Fruit fly (Drosophila melanogaster) whole organism, wandering third instar larva: ENCODE measurements around the gene CG33080.

Source experiments
- Abd-B ChIP-seq: fragments of >200 bp; optimal IDR thresholded peaks from 2 replicates; lab custom pipeline; 2017; ENCODE audit warnings: missing biosample characterization, missing genetic modification characterization
- CG32264 ChIP-seq: fragments of 200-800 bp; sonication (Bioruptor generic); optimal IDR thresholded peaks from 2 replicates; lab custom pipeline; 2016; ENCODE audit warnings: missing biosample characterization, missing genetic modification characterization
- CG9705 ChIP-seq: fragments of 200-800 bp; sonication (Bioruptor generic); optimal IDR thresholded peaks from 2 replicates; lab custom pipeline; 2018; ENCODE audit warnings: missing biosample characterization, mild to moderate bottlenecking, missing genetic modification characterization
- CrebA ChIP-seq: fragments of 200-800 bp; sonication (Bioruptor generic); optimal IDR thresholded peaks from 2 replicates; lab custom pipeline; 2016; ENCODE audit warnings: missing biosample characterization, mild to moderate bottlenecking, missing genetic modification characterization, borderline replicate concordance
- Dfd ChIP-seq: fragments of >200 bp; optimal IDR thresholded peaks from 2 replicates; lab custom pipeline; 2017; ENCODE audit warnings: missing biosample characterization, missing genetic modification characterization
- GATAd ChIP-seq: sonication (Bioruptor generic); optimal IDR thresholded peaks from 2 replicates; lab custom pipeline; 2016; ENCODE audit warnings: missing biosample characterization, missing genetic modification characterization
- HLH106 ChIP-seq: fragments of 200-800 bp; optimal IDR thresholded peaks from 3 replicates; lab custom pipeline; 2019; ENCODE audit warnings: missing biosample characterization, mild to moderate bottlenecking, missing genetic modification characterization, moderate library complexity
- Hnf4 ChIP-seq: fragments of 200-800 bp; sonication (Bioruptor generic); optimal IDR thresholded peaks from 2 replicates; lab custom pipeline; 2016; ENCODE audit warnings: missing biosample characterization, mild to moderate bottlenecking, missing genetic modification characterization
- Hr78 ChIP-seq: fragments of >200 bp; optimal IDR thresholded peaks from 2 replicates; lab custom pipeline; 2017; ENCODE audit warnings: missing biosample characterization, missing genetic modification characterization
- Hr83 ChIP-seq: fragments of 200-300 bp; sonication (Bioruptor generic); optimal IDR thresholded peaks from 2 replicates; lab custom pipeline; 2016; ENCODE audit warnings: missing biosample characterization, mild to moderate bottlenecking, missing genetic modification characterization, moderate library complexity; ENCODE audit not compliant: poor library complexity, severe bottlenecking
- Jra ChIP-seq: sonication (Bioruptor generic); optimal IDR thresholded peaks from 2 replicates; lab custom pipeline; 2016; ENCODE audit warnings: missing biosample characterization, missing genetic modification characterization
- Mio ChIP-seq: sonication (Bioruptor generic); optimal IDR thresholded peaks from 2 replicates; lab custom pipeline; 2016; ENCODE audit warnings: missing biosample characterization, missing genetic modification characterization
- Myc ChIP-seq: fragments of >200 bp; optimal IDR thresholded peaks from 2 replicates; lab custom pipeline; 2017
- N ChIP-seq: fragments of >200 bp; optimal IDR thresholded peaks from 2 replicates; lab custom pipeline; 2018; ENCODE audit warnings: missing biosample characterization, missing external identifiers, missing genetic modification characterization
- OdsH ChIP-seq: fragments of 200-800 bp; sonication (Bioruptor generic); optimal IDR thresholded peaks from 2 replicates; lab custom pipeline; 2016; ENCODE audit warnings: missing biosample characterization, mild to moderate bottlenecking, missing genetic modification characterization
- Rel ChIP-seq, 2 experiments: fragments of 200-800 bp; sonication (Bioruptor generic) in 1 of 2; optimal IDR thresholded peaks; 2 replicates in 1 of 2; 3 replicates in 1 of 2; lab custom pipeline; 2016 to 2019; ENCODE audit warnings: mild to moderate bottlenecking in 2 of 2, missing biosample characterization in 2 of 2, missing genetic modification characterization in 2 of 2, moderate library complexity in 1 of 2
- Sp1 ChIP-seq: fragments of 200-800 bp; sonication (Bioruptor generic); optimal IDR thresholded peaks from 3 replicates; lab custom pipeline; 2019; ENCODE audit warnings: missing biosample characterization, mild to moderate bottlenecking, missing genetic modification characterization, moderate library complexity
- Vsx2 ChIP-seq: fragments of 200-300, 225-300 bp; sonication (Bioruptor generic); optimal IDR thresholded peaks from 2 replicates; lab custom pipeline; 2018; ENCODE audit warnings: missing biosample characterization, missing genetic modification characterization; ENCODE audit not compliant: partially characterized antibody
- br ChIP-seq: fragments of 200-800 bp; sonication (Bioruptor generic); optimal IDR thresholded peaks from 2 replicates; lab custom pipeline; 2016; ENCODE audit warnings: missing biosample characterization, missing genetic modification characterization
- brk ChIP-seq: fragments of 200-800 bp; sonication (Bioruptor generic); optimal IDR thresholded peaks from 2 replicates; lab custom pipeline; 2016; ENCODE audit warnings: missing biosample characterization, mild to moderate bottlenecking, missing genetic modification characterization
- dl ChIP-seq, 2 experiments: fragments of 175-275, 200-275 bp in 1 of 2; fragments of 200-275 bp in 1 of 2; sonication (Bioruptor generic); optimal IDR thresholded peaks; lab custom pipeline; 2018; ENCODE audit warnings: mild to moderate bottlenecking in 2 of 2, missing biosample characterization in 2 of 2, missing genetic modification characterization in 2 of 2, moderate library complexity in 2 of 2; ENCODE audit not compliant: partially characterized antibody in 2 of 2, insufficient read depth in 1 of 2
- dmrt93B ChIP-seq: fragments of 200-800 bp; sonication (Bioruptor generic); optimal IDR thresholded peaks from 2 replicates; lab custom pipeline; 2018; ENCODE audit warnings: missing biosample characterization, mild to moderate bottlenecking, missing genetic modification characterization
- dsf ChIP-seq: sonication (Bioruptor generic); optimal IDR thresholded peaks from 2 replicates; lab custom pipeline; 2016; ENCODE audit warnings: missing biosample characterization, missing genetic modification characterization, borderline replicate concordance
- ey ChIP-seq: fragments of 200-800 bp; sonication (Bioruptor generic); optimal IDR thresholded peaks from 2 replicates; lab custom pipeline; 2016; ENCODE audit warnings: missing biosample characterization, missing genetic modification characterization
- foxo ChIP-seq, 2 experiments: fragments of 200-800 bp; sonication (Bioruptor generic); optimal IDR thresholded peaks; 2 replicates in 1 of 2; 3 replicates in 1 of 2; lab custom pipeline; 2016 to 2017; ENCODE audit warnings: missing biosample characterization in 2 of 2, missing genetic modification characterization in 2 of 2
- fru ChIP-seq: fragments of 200-800 bp; sonication (Bioruptor generic); optimal IDR thresholded peaks from 3 replicates; lab custom pipeline; 2016; ENCODE audit warnings: missing biosample characterization, mild to moderate bottlenecking, missing genetic modification characterization
- h ChIP-seq: fragments of 200-800 bp; sonication (Bioruptor generic); optimal IDR thresholded peaks from 3 replicates; lab custom pipeline; 2016; ENCODE audit warnings: missing biosample characterization, mild to moderate bottlenecking, missing genetic modification characterization
- jim ChIP-seq: fragments of 175-275, 200-325 bp; sonication (Bioruptor generic); optimal IDR thresholded peaks from 2 replicates; lab custom pipeline; 2016; ENCODE audit warnings: missing biosample characterization, mild to moderate bottlenecking, missing genetic modification characterization
- lola ChIP-seq: fragments of >200 bp; optimal IDR thresholded peaks from 2 replicates; lab custom pipeline; 2017; ENCODE audit warnings: missing biosample characterization, missing genetic modification characterization
- pan ChIP-seq: fragments of >200 bp; optimal IDR thresholded peaks from 2 replicates; lab custom pipeline; 2017
- psq ChIP-seq: fragments of 200-800 bp; sonication (Bioruptor generic); optimal IDR thresholded peaks from 3 replicates; lab custom pipeline; 2017; ENCODE audit warnings: missing biosample characterization, mild to moderate bottlenecking, missing genetic modification characterization, moderate library complexity
- rgr ChIP-seq: fragments of 200-800 bp; sonication (Bioruptor generic); optimal IDR thresholded peaks from 3 replicates; lab custom pipeline; 2016; ENCODE audit warnings: missing biosample characterization, mild to moderate bottlenecking, missing genetic modification characterization
- sage ChIP-seq: fragments of 200-800 bp; sonication (Bioruptor generic); optimal IDR thresholded peaks from 2 replicates; lab custom pipeline; 2016; ENCODE audit warnings: missing biosample characterization, mild to moderate bottlenecking, missing genetic modification characterization
- sv ChIP-seq: fragments of 200-800 bp; sonication (Bioruptor generic); optimal IDR thresholded peaks from 3 replicates; lab custom pipeline; 2016; ENCODE audit warnings: missing biosample characterization, missing genetic modification characterization
- tai ChIP-seq: sonication (Bioruptor generic); optimal IDR thresholded peaks from 2 replicates; lab custom pipeline; 2016; ENCODE audit warnings: missing biosample characterization, missing genetic modification characterization
- woc ChIP-seq: sonication (Bioruptor generic); optimal IDR thresholded peaks from 2 replicates; lab custom pipeline; 2016; ENCODE audit warnings: missing biosample characterization, mild to moderate bottlenecking, missing genetic modification characterization

The CG33080 gene

DNA sequence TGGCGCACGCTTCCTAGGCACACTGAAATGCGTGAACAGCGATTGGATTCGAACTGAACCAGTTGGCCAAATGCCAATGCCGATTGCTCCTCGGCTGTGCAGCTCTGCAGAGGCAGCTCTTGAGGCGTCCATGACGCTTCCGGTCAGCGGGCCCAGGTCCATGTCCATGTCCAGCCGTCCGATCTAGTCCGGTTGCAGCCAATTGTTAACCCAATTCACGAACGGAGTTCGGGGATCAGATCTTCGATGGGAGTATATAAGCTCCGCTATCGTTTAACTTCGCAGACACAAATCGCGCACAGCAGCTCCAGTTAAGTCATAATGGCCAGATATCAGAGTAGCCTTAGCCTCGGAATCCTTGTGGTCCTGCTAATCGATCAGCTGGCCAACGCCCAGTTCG is 34.6 kb downstream of the CG33080 start, which contains the start of gene CG42449:
TSS of gene CG42449 (plus strand) at position 301 of the 400 bp plus-strand sequence.
- no peak for TF ChIP-seq dsf
- TF ChIP-seq CrebA (GFP tag; lab: Kevin White, UChicago): no peak
- TF ChIP-seq dmrt93B (GFP tag; lab: Kevin White, UChicago): no peak
- TF ChIP-seq pan (lab: Kevin White, UChicago): no peak
- no peak for TF ChIP-seq Myc (lab: Kevin White, UChicago)
- TF ChIP-seq h: no peak
- TF ChIP-seq br (GFP tag; lab: Kevin White, UChicago): no peak
- no peak for TF ChIP-seq GATAd

DNA sequence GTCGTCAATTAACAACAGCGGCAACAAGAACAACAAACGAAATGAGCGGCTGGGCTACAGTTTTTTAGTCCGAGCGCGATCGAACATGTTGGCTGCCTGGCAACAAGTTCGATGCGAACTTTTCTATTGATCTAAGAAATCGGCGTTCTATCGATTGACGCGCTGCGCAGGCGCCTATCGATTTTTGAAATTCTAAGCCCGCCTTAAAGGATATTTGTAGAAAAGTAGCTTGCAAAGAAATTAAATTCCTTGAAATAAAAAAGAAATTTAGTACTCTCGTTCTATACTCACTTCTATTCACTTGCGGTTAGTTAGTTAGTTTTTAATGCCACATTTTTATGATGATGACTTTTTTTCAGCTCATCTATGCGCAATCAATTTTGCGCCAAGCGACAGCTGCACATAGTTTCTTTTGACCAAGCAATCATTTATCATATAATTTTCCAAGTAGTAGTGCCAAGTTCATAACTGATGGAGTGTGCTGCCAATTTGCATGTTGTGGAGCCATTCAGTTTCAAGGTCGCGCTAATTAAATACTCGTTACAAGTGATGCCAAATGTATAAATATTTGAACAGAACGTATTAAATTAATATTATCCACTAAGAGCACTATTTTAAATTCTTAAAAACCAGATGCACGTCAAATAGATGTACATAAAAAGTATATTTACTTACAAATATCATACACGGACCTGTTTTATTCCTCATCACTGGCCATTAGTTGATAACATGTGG is 37.5 kb downstream of the CG33080 start, which contains the start of the genes Tre1 and Gr5a:
TSS of gene Tre1 (minus strand) at position 45 of the 735 bp plus-strand sequence.
TSS of gene Gr5a (plus strand) at position 685 of the 735 bp plus-strand sequence.
- TF ChIP-seq rgr (GFP tag; lab: Kevin White, UChicago) (no peak), CrebA (GFP tag; lab: Kevin White, UChicago) (no peak), CG32264 (no peak), tai (GFP tag; lab: Kevin White, UChicago) (no peak), br (GFP tag; lab: Kevin White, UChicago) (no peak), woc (GFP tag; lab: Kevin White, UChicago) (no peak), Mio (GFP tag; lab: Kevin White, UChicago) (no peak), Rel (GFP tag; optimal IDR thresholded peaks at IDR 0.05; lab: Kevin White, UChicago) (no peak), Rel (tag; optimal IDR thresholded peaks at IDR 0.05; lab: Kevin White, UChicago) (no peak), fru (GFP tag; lab: Kevin White, UChicago) (no peak), Dfd (GFP tag; lab: Kevin White, UChicago) (no peak), foxo (GFP tag; optimal IDR thresholded peaks at IDR 0.05; lab: Kevin White, UChicago) (no peak), Hr83 (GFP tag; lab: Kevin White, UChicago) (no peak), dl (GFP tag; optimal IDR thresholded peaks at IDR 0.05; lab: Kevin White, UChicago; ENCODE audit: insufficient read depth in 1 of 2, partially characterized antibody in 2 of 2) (no peak), Vsx2 (GFP tag; lab: Kevin White, UChicago) (no peak)

DNA sequence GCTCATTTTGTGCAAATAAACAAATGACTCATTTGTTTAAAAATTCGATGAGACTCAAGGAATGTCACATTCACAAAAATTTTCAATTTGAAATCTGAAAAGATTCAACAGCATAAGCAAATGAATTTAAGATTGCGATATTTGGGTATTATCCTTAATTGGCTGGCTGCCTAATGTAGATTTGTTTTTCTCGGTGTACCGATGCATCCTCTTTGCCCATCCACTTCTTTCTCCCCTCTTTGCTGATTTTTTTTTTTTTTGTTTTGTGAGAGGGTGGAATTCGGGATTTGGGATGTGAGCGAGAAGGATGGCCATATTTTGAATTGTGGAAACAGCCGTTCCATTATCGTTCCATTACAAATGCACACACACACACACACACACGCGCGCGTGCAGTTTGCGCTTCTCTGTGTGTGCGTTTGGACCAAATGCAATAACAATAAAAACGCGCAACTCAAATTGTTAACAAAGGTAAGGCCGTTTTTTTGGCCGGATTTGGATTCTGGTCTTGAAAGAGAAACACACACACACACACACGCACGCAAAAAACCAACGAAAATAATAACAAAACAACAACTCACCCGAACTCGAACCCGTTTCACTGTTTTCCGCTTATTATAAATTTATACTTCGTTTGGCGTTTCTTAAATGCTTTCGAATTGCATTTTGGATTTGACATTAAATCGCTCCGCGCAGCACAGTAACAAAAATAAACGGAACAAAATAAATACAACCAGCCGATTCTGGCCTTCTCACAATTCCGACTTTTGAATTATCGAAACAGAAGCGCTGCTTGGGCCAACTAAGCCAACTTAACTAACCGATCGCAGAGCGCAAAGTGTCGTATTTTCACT is 38.3 kb downstream of the CG33080 start:
- peak; percentile 75 for TF ChIP-seq h
- TF ChIP-seq brk (GFP tag; lab: Kevin White, UChicago): no peak
- TF ChIP-seq ey (GFP tag; lab: Kevin White, UChicago): peak; percentile 77
- TF ChIP-seq Hnf4 (GFP tag; lab: Kevin White, UChicago): no peak
- peak; percentile 70 for TF ChIP-seq rgr (GFP tag; lab: Kevin White, UChicago)
- peak; percentile 80 for TF ChIP-seq fru (GFP tag; lab: Kevin White, UChicago)
- TF ChIP-seq Hr78: no peak
- TF ChIP-seq Rel (GFP tag; optimal IDR thresholded peaks at IDR 0.05; lab: Kevin White, UChicago): no peak
- no peak for TF ChIP-seq Rel (tag; optimal IDR thresholded peaks at IDR 0.05; lab: Kevin White, UChicago)
- peak; percentile 35 for TF ChIP-seq Dfd (GFP tag; lab: Kevin White, UChicago)
- peak; percentile 61 for TF ChIP-seq HLH106 (tag; lab: Kevin White, UChicago)
- TF ChIP-seq lola: no peak
- TF ChIP-seq sv (GFP tag; lab: Kevin White, UChicago): no peak
- no peak for TF ChIP-seq dl (GFP tag; optimal IDR thresholded peaks at IDR 0.05; lab: Kevin White, UChicago; ENCODE audit: insufficient read depth in 1 of 2, partially characterized antibody in 2 of 2)
- peak; percentile 46 for TF ChIP-seq dmrt93B (GFP tag; lab: Kevin White, UChicago)
- TF ChIP-seq OdsH (GFP tag; lab: Kevin White, UChicago): peak; percentile 77
- no peak for TF ChIP-seq Vsx2 (GFP tag; lab: Kevin White, UChicago)
- no peak for TF ChIP-seq sage (GFP tag; lab: Kevin White, UChicago)
- TF ChIP-seq br (GFP tag; lab: Kevin White, UChicago): peak; percentile 64
- peak; percentile 74 for TF ChIP-seq woc (GFP tag; lab: Kevin White, UChicago)
- TF ChIP-seq CG32264: peak; percentile 21
- TF ChIP-seq Sp1: peak; percentile 72
- peak; percentile 67 for TF ChIP-seq psq (GFP tag; lab: Kevin White, UChicago)
- no peak for TF ChIP-seq CrebA (GFP tag; lab: Kevin White, UChicago)
- peak; percentile 55 for TF ChIP-seq Jra (GFP tag; lab: Kevin White, UChicago)
- TF ChIP-seq CG9705 (GFP tag; lab: Kevin White, UChicago): peak; percentile 15
- no peak for TF ChIP-seq Abd-B (GFP tag; lab: Kevin White, UChicago)
- peak; percentile 71 for TF ChIP-seq jim (GFP tag; lab: Kevin White, UChicago)
- TF ChIP-seq GATAd: no peak
- TF ChIP-seq Hr83 (GFP tag; lab: Kevin White, UChicago): no peak
- no peak for TF ChIP-seq N (GFP tag; lab: Kevin White, UChicago)
- peak in 1 of 2 experiments; percentile 84 for TF ChIP-seq foxo (GFP tag; optimal IDR thresholded peaks at IDR 0.05; lab: Kevin White, UChicago)
- no peak for TF ChIP-seq Myc (lab: Kevin White, UChicago)
- no peak for TF ChIP-seq tai (GFP tag; lab: Kevin White, UChicago)
